Fruit fly (Drosophila melanogaster) whole organism, embryonic: ENCODE data around the gene CG13408.
A peak's percentile ranks its signal among the peaks of the same experiment; 100 is the strongest.

Experiments used
- Adf1 ChIP-seq: fragments of 200-800 bp; sonication (Bioruptor generic); IDR thresholded peaks from 2 replicates; pipeline ENCODE4 v1.3.6; 2022; ENCODE audit warnings: missing biosample characterization, missing genetic modification characterization
- CG10267 ChIP-seq: fragments of 200-800 bp; sonication (Bioruptor generic); optimal IDR thresholded peaks from 2 replicates; lab custom pipeline; 2018; ENCODE audit warnings: missing biosample characterization, mild to moderate bottlenecking, missing genetic modification characterization, moderate library complexity
- CG10274 ChIP-seq: fragments of 200-800 bp; sonication (Bioruptor generic); optimal IDR thresholded peaks from 3 replicates; lab custom pipeline; 2017; ENCODE audit warnings: missing biosample characterization, mild to moderate bottlenecking, missing genetic modification characterization
- CG10462 ChIP-seq: fragments of 200-800 bp; sonication (Bioruptor generic); optimal IDR thresholded peaks from 2 replicates; lab custom pipeline; 2016; ENCODE audit warnings: missing biosample characterization, missing genetic modification characterization
- CG10654 ChIP-seq: fragments of 200-800 bp; sonication (Bioruptor generic); optimal IDR thresholded peaks from 2 replicates; lab custom pipeline; 2016; ENCODE audit warnings: missing biosample characterization, missing genetic modification characterization
- CG11398 ChIP-seq: fragments of 200-800 bp; sonication (Bioruptor generic); optimal IDR thresholded peaks from 2 replicates; lab custom pipeline; 2016; ENCODE audit warnings: missing biosample characterization, missing genetic modification characterization
- CG12071 ChIP-seq: fragments of 200-800 bp; sonication (Bioruptor generic); optimal IDR thresholded peaks from 3 replicates; lab custom pipeline; 2018; ENCODE audit warnings: missing biosample characterization, mild to moderate bottlenecking, missing genetic modification characterization
- CG12104 ChIP-seq: fragments of 200-800 bp; sonication (Bioruptor generic); optimal IDR thresholded peaks from 3 replicates; lab custom pipeline; 2016; ENCODE audit warnings: missing biosample characterization, missing genetic modification characterization
- CG13424 ChIP-seq: fragments of 200-800 bp; sonication (Bioruptor generic); optimal IDR thresholded peaks from 2 replicates; lab custom pipeline; 2019; ENCODE audit warnings: missing biosample characterization, mild to moderate bottlenecking, missing genetic modification characterization, moderate library complexity
- CG14441 ChIP-seq: fragments of 200-800 bp; sonication (Bioruptor generic); IDR thresholded peaks from 2 replicates; pipeline ENCODE4 v1.3.6; 2022; ENCODE audit warnings: missing biosample characterization, missing genetic modification characterization
- CG1603 ChIP-seq: fragments of 200-800 bp; sonication (Bioruptor generic); optimal IDR thresholded peaks from 2 replicates; lab custom pipeline; 2019; ENCODE audit warnings: missing biosample characterization, mild to moderate bottlenecking, missing genetic modification characterization, moderate library complexity
- CG17328 ChIP-seq: fragments of 200-800 bp; sonication (Bioruptor generic); IDR thresholded peaks from 2 replicates; pipeline ENCODE4 v1.3.6; 2022; ENCODE audit warnings: missing biosample characterization, missing genetic modification characterization
- CG17359 ChIP-seq: fragments of 200-800 bp; sonication (Bioruptor generic); optimal IDR thresholded peaks from 3 replicates; lab custom pipeline; 2018; ENCODE audit warnings: missing biosample characterization, mild to moderate bottlenecking, missing genetic modification characterization, moderate library complexity
- CG17385 ChIP-seq: fragments of 200-800 bp; sonication (Bioruptor generic); optimal IDR thresholded peaks from 3 replicates; lab custom pipeline; 2018; ENCODE audit warnings: missing biosample characterization, mild to moderate bottlenecking, missing genetic modification characterization
- CG1792 ChIP-seq: fragments of 200-800 bp; sonication (Bioruptor generic); optimal IDR thresholded peaks from 2 replicates; lab custom pipeline; 2016; ENCODE audit warnings: missing biosample characterization, missing genetic modification characterization
- CG2199 ChIP-seq: fragments of 200-800 bp; sonication (Bioruptor generic); IDR thresholded peaks from 3 replicates; pipeline ENCODE4 v1.3.6; 2022; ENCODE audit warnings: missing biosample characterization, missing genetic modification characterization
- CG30403 ChIP-seq: fragments of 200-800 bp; sonication (Bioruptor generic); optimal IDR thresholded peaks from 3 replicates; lab custom pipeline; 2016; ENCODE audit warnings: missing biosample characterization, missing genetic modification characterization
- CG3726 ChIP-seq: fragments of 200-800 bp; sonication (Bioruptor generic); IDR thresholded peaks from 3 replicates; pipeline ENCODE4, ENCODE4 v1.3.6; 2022; ENCODE audit warnings: missing biosample characterization, missing genetic modification characterization
- CG6813 ChIP-seq: fragments of 200-800 bp; sonication (Bioruptor generic); optimal IDR thresholded peaks from 2 replicates; lab custom pipeline; 2017; ENCODE audit warnings: missing biosample characterization, missing genetic modification characterization, mild to moderate bottlenecking, moderate library complexity, missing genetic modification reagents
- CG8089 ChIP-seq: fragments of 200-800 bp; sonication (Bioruptor generic); optimal IDR thresholded peaks from 3 replicates; lab custom pipeline; 2016; ENCODE audit warnings: missing biosample characterization, missing genetic modification characterization
- Dip3 ChIP-seq: fragments of 200-800 bp; sonication (Bioruptor generic); optimal IDR thresholded peaks from 3 replicates; lab custom pipeline; 2016; ENCODE audit warnings: missing biosample characterization, missing genetic modification characterization
- Doc3 ChIP-seq: fragments of 200-800 bp; sonication (Bioruptor generic); IDR thresholded peaks from 3 replicates; pipeline ENCODE4 v1.3.6; 2022; ENCODE audit warnings: missing biosample characterization, missing genetic modification characterization; ENCODE audit not compliant: partially characterized antibody
- H2.0 ChIP-seq: fragments of 200-800 bp; sonication (Bioruptor generic); IDR thresholded peaks from 2 replicates; pipeline ENCODE4 v1.3.6; 2022; ENCODE audit warnings: missing biosample characterization, missing genetic modification characterization
- HHEX ChIP-seq: fragments of 200-800 bp; sonication (Bioruptor generic); optimal IDR thresholded peaks from 3 replicates; lab custom pipeline; 2017; ENCODE audit warnings: missing biosample characterization, mild to moderate bottlenecking, missing genetic modification characterization, missing genetic modification reagents
- Hmx ChIP-seq: fragments of 200-800 bp; sonication (Bioruptor generic); optimal IDR thresholded peaks from 2 replicates; lab custom pipeline; 2016; ENCODE audit warnings: missing biosample characterization, missing genetic modification characterization
- Hr3 ChIP-seq: fragments of 200-800 bp; sonication (Bioruptor generic); optimal IDR thresholded peaks from 3 replicates; lab custom pipeline; 2016; ENCODE audit warnings: missing biosample characterization, missing genetic modification characterization
- Hr51 ChIP-seq, 2 experiments: fragments of 200-800 bp; sonication (Bioruptor generic); optimal IDR thresholded peaks; 2 replicates in 1 of 2; 3 replicates in 1 of 2; lab custom pipeline; 2016 to 2018; ENCODE audit warnings: missing biosample characterization in 2 of 2, missing genetic modification characterization in 2 of 2, mild to moderate bottlenecking in 1 of 2, moderate library complexity in 1 of 2
- Hsf ChIP-seq: fragments of 200-800 bp; sonication (Bioruptor generic); optimal IDR thresholded peaks from 3 replicates; lab custom pipeline; 2016; ENCODE audit warnings: missing biosample characterization, missing genetic modification characterization
- NfI ChIP-seq: fragments of 200-800 bp; sonication (Bioruptor generic); optimal IDR thresholded peaks from 3 replicates; lab custom pipeline; 2018; ENCODE audit warnings: missing biosample characterization, mild to moderate bottlenecking, missing genetic modification characterization, moderate library complexity
- Oli ChIP-seq: fragments of 200-800 bp; sonication (Bioruptor generic); optimal IDR thresholded peaks from 2 replicates; lab custom pipeline; 2018; ENCODE audit warnings: missing biosample characterization, mild to moderate bottlenecking, missing genetic modification characterization, moderate library complexity
- Poxn ChIP-seq: fragments of 200-800 bp; sonication (Bioruptor generic); IDR thresholded peaks from 2 replicates; pipeline ENCODE4 v1.3.6; 2022; ENCODE audit warnings: missing biosample characterization, missing genetic modification characterization
- Scr ChIP-seq: fragments of 200-800 bp; sonication (Bioruptor generic); IDR thresholded peaks from 2 replicates; pipeline ENCODE4 v1.3.6; 2022; ENCODE audit warnings: missing biosample characterization, missing genetic modification characterization; ENCODE audit not compliant: partially characterized antibody
- Taf1 ChIP-seq: fragments of 200-800 bp; sonication (Bioruptor generic); IDR thresholded peaks from 2 replicates; pipeline ENCODE4 v1.3.6; 2022; ENCODE audit warnings: missing biosample characterization, missing genetic modification characterization
- al ChIP-seq: fragments of 200-800 bp; sonication (Bioruptor generic); IDR thresholded peaks from 2 replicates; pipeline ENCODE4 v1.3.6; 2022; ENCODE audit warnings: missing biosample characterization, missing genetic modification characterization
- cas ChIP-seq: fragments of 200-800 bp; sonication (Bioruptor generic); IDR thresholded peaks from 2 replicates; pipeline ENCODE4 v1.3.6; 2022; ENCODE audit warnings: missing biosample characterization, missing genetic modification characterization
- dimm ChIP-seq: fragments of 200-800 bp; sonication (Bioruptor generic); IDR thresholded peaks from 2 replicates; pipeline ENCODE4 v1.3.6; 2022; ENCODE audit warnings: missing biosample characterization, missing genetic modification characterization
- dpn ChIP-seq, 2 experiments: fragments of 200-800 bp; sonication (Bioruptor generic); optimal IDR thresholded peaks; 3 replicates each; lab custom pipeline; 2016; ENCODE audit warnings: missing biosample characterization in 2 of 2, missing genetic modification characterization in 2 of 2
- ewg ChIP-seq: fragments of 200-800 bp; sonication (Bioruptor generic); optimal IDR thresholded peaks from 3 replicates; lab custom pipeline; 2017; ENCODE audit warnings: mild to moderate bottlenecking, missing biosample characterization, missing genetic modification reagents, missing genetic modification characterization
- exex ChIP-seq: fragments of 200-800 bp; sonication (Bioruptor generic); optimal IDR thresholded peaks from 4 replicates; lab custom pipeline; 2018; ENCODE audit warnings: missing biosample characterization, mild to moderate bottlenecking, missing genetic modification characterization, moderate library complexity
- fd64A ChIP-seq: fragments of 200-800 bp; sonication (Bioruptor generic); optimal IDR thresholded peaks from 3 replicates; lab custom pipeline; 2018; ENCODE audit warnings: missing biosample characterization, mild to moderate bottlenecking, missing genetic modification characterization
- hkb ChIP-seq, 2 experiments: fragments of 200-800 bp in 1 of 2; fragments of >200 bp in 1 of 2; sonication (Bioruptor generic) in 1 of 2; IDR thresholded peaks in 1 of 2; optimal IDR thresholded peaks in 1 of 2; 2 replicates each; pipeline versions ENCODE4 v1.3.6 to Lab custom; 2017 to 2022; ENCODE audit warnings: missing biosample characterization in 1 of 2, missing genetic modification characterization in 1 of 2
- lov ChIP-seq, 2 experiments: fragments of 200-800 bp in 1 of 2; fragments of >200 bp in 1 of 2; sonication (Bioruptor generic) in 1 of 2; IDR thresholded peaks in 1 of 2; optimal IDR thresholded peaks in 1 of 2; 2 replicates in 1 of 2; 3 replicates in 1 of 2; pipeline versions ENCODE4 v1.3.6 to Lab custom; 2017 to 2022; ENCODE audit warnings: missing biosample characterization in 1 of 2, missing genetic modification characterization in 1 of 2
- maf-S ChIP-seq: fragments of 200-800 bp; sonication (Bioruptor generic); optimal IDR thresholded peaks from 2 replicates; lab custom pipeline; 2016; ENCODE audit warnings: missing biosample characterization, missing genetic modification characterization
- sd ChIP-seq: fragments of 200-800 bp; sonication (Bioruptor generic); optimal IDR thresholded peaks from 3 replicates; lab custom pipeline; 2018; ENCODE audit warnings: missing biosample characterization, mild to moderate bottlenecking, missing genetic modification characterization, moderate library complexity
- sens ChIP-seq: fragments of 200-800 bp; sonication (Bioruptor generic); peaks from one replicate; lab custom pipeline; 2016; ENCODE audit warnings: missing biosample characterization, missing genetic modification characterization
- ssp ChIP-seq: fragments of 200-800 bp; sonication (Bioruptor generic); IDR thresholded peaks from 2 replicates; pipeline ENCODE4 v1.3.6; 2022; ENCODE audit warnings: missing biosample characterization, missing genetic modification characterization
- stwl ChIP-seq: fragments of 200-800 bp; sonication (Bioruptor generic); optimal IDR thresholded peaks from 3 replicates; lab custom pipeline; 2018; ENCODE audit warnings: missing biosample characterization, mild to moderate bottlenecking, missing genetic modification characterization, moderate library complexity
- tx ChIP-seq: fragments of 200-800 bp; sonication (Bioruptor generic); optimal IDR thresholded peaks from 2 replicates; lab custom pipeline; 2016; ENCODE audit warnings: missing biosample characterization, missing genetic modification characterization
- wor ChIP-seq: fragments of 200-800 bp; sonication (Bioruptor generic); IDR thresholded peaks from 2 replicates; pipeline ENCODE4 v1.3.6; 2022; ENCODE audit warnings: missing biosample characterization, missing genetic modification characterization
- zf30C ChIP-seq: fragments of 200-800 bp; sonication (Bioruptor generic); optimal IDR thresholded peaks from 3 replicates; lab custom pipeline; 2018; ENCODE audit warnings: missing biosample characterization, mild to moderate bottlenecking, missing genetic modification characterization

The CG13408 gene

DNA sequence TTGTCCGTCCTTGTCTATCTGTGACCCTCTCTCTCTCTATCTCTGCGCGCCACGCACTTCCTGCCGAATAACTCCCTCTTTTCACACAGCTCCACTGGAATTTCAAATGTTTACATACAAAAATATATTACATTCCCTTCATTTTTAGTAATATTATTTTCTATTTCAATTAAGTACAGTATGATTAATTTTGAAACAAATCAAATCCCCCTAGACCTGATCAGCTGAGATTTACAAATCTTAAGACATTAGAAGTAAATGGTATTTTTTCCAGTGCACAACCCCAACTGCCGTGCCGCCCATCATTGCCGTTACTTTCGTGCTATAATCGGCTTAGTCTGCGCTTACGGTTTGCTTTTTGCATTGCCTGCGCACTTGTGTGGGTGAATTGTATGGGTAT is 28.1 kb downstream of the CG13408 start (continued):
- TF ChIP-seq stwl (tag; lab: Kevin White, UChicago) = no peak
- TF ChIP-seq maf-S = no peak
- TF ChIP-seq CG13424 (tag; lab: Kevin White, UChicago) = peak; percentile 58
- TF ChIP-seq Hr3 (GFP tag; lab: Kevin White, UChicago) = no peak
- no peak for TF ChIP-seq zf30C (GFP tag; lab: Kevin White, UChicago)
- peak; percentile 12 to 35 for TF ChIP-seq dpn (GFP tag; optimal IDR thresholded peaks at IDR 0.05; lab: Kevin White, UChicago)
- no peak for TF ChIP-seq sd (tag; lab: Kevin White, UChicago)
- no peak for TF ChIP-seq wor (GFP tag; lab: Robert Waterston, UW)
- no peak for TF ChIP-seq CG10462
- no peak for TF ChIP-seq Scr
- 0 out of 2 replicates have a peak, but pooled peaks have one; percentile 14 for TF ChIP-seq dimm (GFP tag; lab: Robert Waterston, UW)
- no peak for TF ChIP-seq exex (tag; lab: Kevin White, UChicago)
- peak; percentile 62 for TF ChIP-seq sens (GFP tag; lab: Kevin White, UChicago)
- no peak for TF ChIP-seq Doc3 (GFP tag; lab: Robert Waterston, UW)
- TF ChIP-seq Hr51 (GFP tag; optimal IDR thresholded peaks at IDR 0.05; lab: Kevin White, UChicago) = no peak
- TF ChIP-seq CG10654 (GFP tag; lab: Kevin White, UChicago) = peak; percentile 18
- TF ChIP-seq Poxn (GFP tag; lab: Robert Waterston, UW) = 0 out of 2 replicates have a peak, but pooled peaks have one; percentile 23
- 0 out of 2 replicates have a peak, but pooled peaks have one; percentile 6 for TF ChIP-seq H2.0
- TF ChIP-seq ssp = no peak
- TF ChIP-seq CG17359 = no peak
- peak; percentile 48 for TF ChIP-seq CG30403 (GFP tag; lab: Kevin White, UChicago)
- no peak for TF ChIP-seq CG1792 (GFP tag; lab: Kevin White, UChicago)
- TF ChIP-seq CG11398 (GFP tag; lab: Kevin White, UChicago) = no peak
- TF ChIP-seq hkb (optimal IDR thresholded peaks at IDR 0.05; lab: Kevin White, UChicago) = no peak
- no peak for TF ChIP-seq hkb (GFP tag; IDR thresholded peaks at IDR 0.05; lab: Robert Waterston, UW)
- TF ChIP-seq al (GFP tag; lab: Robert Waterston, UW) = no peak
- peak; percentile 12 for TF ChIP-seq Hsf
- peak; percentile 83 for TF ChIP-seq CG12071 (GFP tag; lab: Kevin White, UChicago)
- peak; percentile 42 for TF ChIP-seq Oli
- no peak for TF ChIP-seq lov (optimal IDR thresholded peaks at IDR 0.05; lab: Kevin White, UChicago)
- no peak for TF ChIP-seq lov (GFP tag; IDR thresholded peaks at IDR 0.05; lab: Robert Waterston, UW)
- TF ChIP-seq Taf1 (GFP tag; lab: Robert Waterston, UW) = no peak
- TF ChIP-seq CG2199 (GFP tag; lab: Robert Waterston, UW) = no peak
- TF ChIP-seq CG14441 (GFP tag; lab: Robert Waterston, UW) = peak; percentile 11; the same call in 1 of the 2 replicates
- TF ChIP-seq NfI (GFP tag; lab: Kevin White, UChicago) = peak; percentile 24
- no peak for TF ChIP-seq Dip3 (GFP tag; lab: Kevin White, UChicago)
- TF ChIP-seq ewg (GFP tag; lab: Kevin White, UChicago) = peak; percentile 34
- no peak for TF ChIP-seq Adf1
- TF ChIP-seq CG10267 (tag; lab: Kevin White, UChicago) = no peak
- TF ChIP-seq CG12104 (GFP tag; lab: Kevin White, UChicago) = no peak
- TF ChIP-seq CG17385 = peak; percentile 53
- TF ChIP-seq cas (GFP tag; lab: Robert Waterston, UW) = no peak
- no peak for TF ChIP-seq fd64A (GFP tag; lab: Kevin White, UChicago)
- no peak for TF ChIP-seq CG3726 (GFP tag; lab: Robert Waterston, UW)
- no peak for TF ChIP-seq tx (GFP tag; lab: Kevin White, UChicago)
- no peak for TF ChIP-seq CG6813 (GFP tag; lab: Kevin White, UChicago)
- TF ChIP-seq CG10274 (GFP tag; lab: Kevin White, UChicago) = peak; percentile 15
- peak; percentile 59 for TF ChIP-seq CG1603
- TF ChIP-seq CG17328 (GFP tag; lab: Robert Waterston, UW) = peak; percentile 40; the same call in 1 of the 2 replicates
- TF ChIP-seq CG8089 = no peak
- no peak for TF ChIP-seq Hmx (GFP tag; lab: Kevin White, UChicago)
- peak; percentile 68 for TF ChIP-seq HHEX (GFP tag; lab: Kevin White, UChicago)
